Worm (Caenorhabditis elegans): ENCODE data around the gene R107.2.

ce11 chrIII:8996686-8997085 is 49.1 kb downstream of the R107.2 start, which contains the start of gene skat-1:
- TF ChIP-seq jun-1 (tag; optimal IDR thresholded peaks at IDR 0.05), result no peak
- no peak for TF ChIP-seq lsy-2 (tag; optimal IDR thresholded peaks at IDR 0.05)
- TF ChIP-seq C34B4.2 (tag; optimal IDR thresholded peaks at IDR 0.05), result no peak
- no peak for TF ChIP-seq nhr-28 (tag; optimal IDR thresholded peaks at IDR 0.05)
- TF ChIP-seq sox-4 (tag; optimal IDR thresholded peaks at IDR 0.05), result no peak
- no peak for TF ChIP-seq ama-1 (optimal IDR thresholded peaks at IDR 0.05)
- no peak for TF ChIP-seq lin-13 (GFP tag; optimal IDR thresholded peaks at IDR 0.05)
- no peak for TF ChIP-seq nhr-77 (tag; optimal IDR thresholded peaks at IDR 0.05)
- no peak for TF ChIP-seq blmp-1 (tag; optimal IDR thresholded peaks at IDR 0.05)
- TF ChIP-seq nhr-12 (tag; optimal IDR thresholded peaks at IDR 0.05), result no peak
- TF ChIP-seq nhr-19 (GFP tag; conservative IDR thresholded peaks at IDR 0.05), result no peak
- no peak for TF ChIP-seq fos-1 (tag; optimal IDR thresholded peaks at IDR 0.05)

Measured in whole organism, L1 larva.